Worm (Caenorhabditis elegans): ENCODE data around the gene C31B8.12.

- TF ChIP-seq nhr-111 (GFP tag; optimal IDR thresholded peaks at IDR 0.05) = no peak
- TF ChIP-seq fos-1 (tag; optimal IDR thresholded peaks at IDR 0.05) = no peak
- no peak for TF ChIP-seq ztf-11 (tag; optimal IDR thresholded peaks at IDR 0.05)
- TF ChIP-seq nhr-28 (tag; optimal IDR thresholded peaks at IDR 0.05) = no peak
- no peak for TF ChIP-seq fkh-10 (GFP tag; optimal IDR thresholded peaks at IDR 0.05)
Measured at ce11 chrV:2938497-2938896, 11.0 kb upstream of the C31B8.12 start, which contains the start of gene srw-141.
